Fruit fly (Drosophila melanogaster): ENCODE data around the gene CG33159.
A peak's percentile ranks its signal among the peaks of the same experiment; 100 is the strongest.

Gene CG33159

dm6 chr3L:3239033-3239752 is 34.9 kb upstream of the CG33159 start, which contains the start of gene CG17746 (continued):
- TF ChIP-seq Hr51 (GFP tag; optimal IDR thresholded peaks at IDR 0.05) (peak in 1 of 2 experiments; percentile 78), Hsf (GFP tag; optimal IDR thresholded peaks at IDR 0.05) (peak; percentile 45), CG15479 (GFP tag; optimal IDR thresholded peaks at IDR 0.05) (no peak), CG13624 (GFP tag; optimal IDR thresholded peaks at IDR 0.05) (peak; percentile 77), C15 (GFP tag; IDR thresholded peaks at IDR 0.05) (no peak), CG8290 (GFP tag; optimal IDR thresholded peaks at IDR 0.05) (peak; percentile 46), CG8290 (tag; optimal IDR thresholded peaks at IDR 0.05) (no peak), Taf1 (GFP tag; IDR thresholded peaks at IDR 0.05) (no peak), Opbp (GFP tag; IDR thresholded peaks at IDR 0.05; ENCODE audit: partially characterized antibody) (peak; percentile 80), CG17186 (GFP tag; optimal IDR thresholded peaks at IDR 0.05) (peak; percentile 83), Doc3 (GFP tag; IDR thresholded peaks at IDR 0.05; ENCODE audit: partially characterized antibody) (no peak), Dbx (GFP tag; IDR thresholded peaks at IDR 0.05) (peak; percentile 52; the same call in 2 of the 3 replicates), CG6765 (GFP tag; optimal IDR thresholded peaks at IDR 0.05) (no peak), Scr (GFP tag; IDR thresholded peaks at IDR 0.05; ENCODE audit: partially characterized antibody) (peak; percentile 50), ken (GFP tag; IDR thresholded peaks at IDR 0.05) (peak; percentile 64; the same call in 2 of the 3 replicates), Ets65A (GFP tag) (peak; percentile 92), Stat92E (GFP tag; optimal IDR thresholded peaks at IDR 0.05) (peak in 1 of 3 experiments; percentile 38)

DNA sequence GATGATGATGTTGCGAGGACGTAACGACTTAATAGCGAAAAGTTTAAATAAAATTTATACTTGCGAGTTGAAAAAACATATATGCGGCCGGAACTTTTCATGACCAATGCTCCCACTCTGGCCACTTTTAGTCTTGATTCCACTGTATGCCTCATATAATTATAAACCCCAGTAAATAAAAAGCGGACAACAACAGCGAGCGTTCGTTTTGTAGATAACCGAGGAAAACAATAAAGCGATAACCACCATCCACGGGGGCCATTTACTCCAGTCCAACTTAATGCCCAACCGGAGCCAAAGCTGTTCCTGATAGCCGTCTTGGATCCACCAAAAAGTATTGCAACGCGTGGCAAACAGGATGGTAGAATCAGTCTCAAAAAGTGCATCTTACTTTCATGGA is 32.1 kb upstream of the CG33159 start:
- TF ChIP-seq sug (tag; optimal IDR thresholded peaks at IDR 0.05) (peak; percentile 91), CG33213 (GFP tag; optimal IDR thresholded peaks at IDR 0.05) (no peak), CG14965 (GFP tag; optimal IDR thresholded peaks at IDR 0.05; ENCODE audit: borderline replicate concordance) (no peak), sob (GFP tag; IDR thresholded peaks at IDR 0.05) (peak; percentile 25; the same call in 1 of the 2 replicates), CG11696 (GFP tag; IDR thresholded peaks at IDR 0.05) (no peak), CG7987 (GFP tag; optimal IDR thresholded peaks at IDR 0.05) (no peak), Hsf (GFP tag; optimal IDR thresholded peaks at IDR 0.05) (no peak), Scr (GFP tag; IDR thresholded peaks at IDR 0.05; ENCODE audit: partially characterized antibody) (no peak), C15 (GFP tag; IDR thresholded peaks at IDR 0.05) (no peak), grau (tag; optimal IDR thresholded peaks at IDR 0.05) (peak; percentile 4), Med (GFP tag) (peak; percentile 20), HLH3B (GFP tag; IDR thresholded peaks at IDR 0.05) (no peak), sr (GFP tag; IDR thresholded peaks at IDR 0.05) (no peak), Atf3 (GFP tag; optimal IDR thresholded peaks at IDR 0.05) (no peak), B-H2 (GFP tag; optimal IDR thresholded peaks at IDR 0.05) (peak; percentile 31), CG10543 (GFP tag; optimal IDR thresholded peaks at IDR 0.05) (peak; percentile 8), CG34376 (GFP tag; optimal IDR thresholded peaks at IDR 0.05) (peak; percentile 6), CG13775 (GFP tag; optimal IDR thresholded peaks at IDR 0.05) (no peak), CG2199 (GFP tag; IDR thresholded peaks at IDR 0.05) (peak; percentile 64; the same call in 1 of the 3 replicates), CG13296 (GFP tag; optimal IDR thresholded peaks at IDR 0.05) (peak; percentile 16), bbx (GFP tag; IDR thresholded peaks at IDR 0.05; ENCODE audit: partially characterized antibody) (no peak)

DNA sequence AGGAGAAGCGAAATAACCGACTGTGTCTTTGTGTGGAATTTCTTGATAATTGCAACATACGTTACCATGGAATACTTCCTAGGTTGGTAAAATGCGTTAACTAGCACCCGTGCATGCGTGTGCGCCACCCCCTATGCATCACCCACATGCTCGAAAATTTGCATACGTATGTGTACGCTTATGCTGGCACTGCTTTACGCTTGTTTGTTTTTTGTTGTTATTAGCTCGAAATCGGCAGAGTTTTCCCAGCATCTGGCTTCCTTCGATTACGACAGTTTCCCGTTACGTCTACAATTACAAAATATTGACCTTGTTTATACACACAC is 22.2 kb upstream of the CG33159 start:
- peak; percentile 4; the same call in 1 of the 3 replicates for TF ChIP-seq CG34422 (GFP tag; IDR thresholded peaks at IDR 0.05)
- peak; percentile 22 for TF ChIP-seq CG15479 (GFP tag; optimal IDR thresholded peaks at IDR 0.05)
- peak; percentile 52 for TF ChIP-seq CG8478 (optimal IDR thresholded peaks at IDR 0.05)
- no peak for TF ChIP-seq insv (GFP tag; optimal IDR thresholded peaks at IDR 0.05)
- TF ChIP-seq CG6854 (GFP tag; optimal IDR thresholded peaks at IDR 0.05): no peak
- TF ChIP-seq cg (GFP tag; optimal IDR thresholded peaks at IDR 0.05): peak; percentile 92
- peak; percentile 74 for TF ChIP-seq gcm (GFP tag; optimal IDR thresholded peaks at IDR 0.05)
- TF ChIP-seq CG12104 (GFP tag; optimal IDR thresholded peaks at IDR 0.05): no peak
- TF ChIP-seq crol (GFP tag; IDR thresholded peaks at IDR 0.05): peak; percentile 82
- peak in 1 of 2 experiments; percentile 41 for TF ChIP-seq Pdp1 (GFP tag; optimal IDR thresholded peaks at IDR 0.05)
- TF ChIP-seq trem (tag; optimal IDR thresholded peaks at IDR 0.05): no peak
- 0 out of 4 replicates have a peak, but pooled peaks have one; percentile 84 for TF ChIP-seq chinmo (GFP tag; IDR thresholded peaks at IDR 0.05; ENCODE audit: partially characterized antibody)
- TF ChIP-seq twi (tag; optimal IDR thresholded peaks at IDR 0.05): peak; percentile 46
- peak; percentile 48 for TF ChIP-seq sug (tag; optimal IDR thresholded peaks at IDR 0.05)
